Worm (Caenorhabditis elegans) whole organism, late embryonic: ENCODE measurements around the gene C34B4.2.
A peak's percentile ranks its signal among the peaks of the same experiment; 100 is the strongest.

Experiments used
- C38D4.7 ChIP-seq: fragments of 200-800 bp; sonication (Bioruptor generic); optimal IDR thresholded peaks from 2 replicates; lab custom pipeline; 2018; ENCODE audit warnings: mild to moderate bottlenecking, missing genetic modification characterization, moderate library complexity, missing compliant biosample characterization
- F13H6.1 ChIP-seq: sonication (generic microtip); optimal IDR thresholded peaks from 2 replicates; lab custom pipeline; 2016; ENCODE audit warnings: missing genetic modification characterization, missing compliant biosample characterization
- K02D7.2 ChIP-seq: sonication (generic microtip); optimal IDR thresholded peaks from 2 replicates; lab custom pipeline; 2017; ENCODE audit warnings: mild to moderate bottlenecking, missing genetic modification characterization, missing compliant biosample characterization
- K09A11.1 ChIP-seq: sonication (generic microtip); optimal IDR thresholded peaks from 2 replicates; lab custom pipeline; 2017; ENCODE audit warnings: antibody characterized with exemption, mild to moderate bottlenecking, missing genetic modification characterization, missing compliant biosample characterization; ENCODE audit not compliant: insufficient read depth
- T23F11.4 ChIP-seq: fragments of 200-800 bp; sonication (Bioruptor generic); optimal IDR thresholded peaks from 2 replicates; lab custom pipeline; 2018; ENCODE audit warnings: mild to moderate bottlenecking, missing genetic modification characterization, missing compliant biosample characterization
- ahr-1 ChIP-seq: sonication (generic microtip); optimal IDR thresholded peaks from 2 replicates; lab custom pipeline; 2016; ENCODE audit warnings: missing genetic modification characterization, missing compliant biosample characterization
- ama-1 ChIP-seq: fragments of 150-350 bp; optimal IDR thresholded peaks from 2 replicates; lab custom pipeline; 2014
- ceh-14 ChIP-seq: sonication (generic microtip); optimal IDR thresholded peaks from 2 replicates; lab custom pipeline; 2016; ENCODE audit warnings: missing genotype, missing genetic modification characterization, missing compliant biosample characterization
- ceh-18 ChIP-seq: sonication (generic microtip); optimal IDR thresholded peaks from 2 replicates; lab custom pipeline; 2016; ENCODE audit warnings: missing genetic modification characterization, missing compliant biosample characterization
- ceh-19 ChIP-seq: fragments of 200-800 bp; sonication (Bioruptor generic); optimal IDR thresholded peaks from 2 replicates; lab custom pipeline; 2018; ENCODE audit warnings: mild to moderate bottlenecking, missing genetic modification characterization, missing compliant biosample characterization
- ceh-2 ChIP-seq: sonication (generic microtip); optimal IDR thresholded peaks from 2 replicates; lab custom pipeline; 2016; ENCODE audit warnings: missing genotype, missing genetic modification characterization, missing compliant biosample characterization
- ceh-22 ChIP-seq: sonication (generic microtip); optimal IDR thresholded peaks from 2 replicates; lab custom pipeline; 2017; ENCODE audit warnings: missing biosample characterization, missing genetic modification characterization
- ceh-30 ChIP-seq: fragments of 150-350 bp; optimal IDR thresholded peaks from 2 replicates; lab custom pipeline; 2014; ENCODE audit warnings: missing biosample characterization, missing genetic modification characterization
- ceh-34 ChIP-seq: sonication (generic microtip); optimal IDR thresholded peaks from 2 replicates; lab custom pipeline; 2016; ENCODE audit warnings: mild to moderate bottlenecking, missing genetic modification characterization, missing compliant biosample characterization
- ceh-48 ChIP-seq: sonication (generic microtip); optimal IDR thresholded peaks from 2 replicates; lab custom pipeline; 2016; ENCODE audit warnings: missing genetic modification characterization, inconsistent platforms, missing compliant biosample characterization
- ceh-6 ChIP-seq: fragments of 200-800 bp; sonication (Bioruptor generic); optimal IDR thresholded peaks from 2 replicates; lab custom pipeline; 2018; ENCODE audit warnings: mild to moderate bottlenecking, missing genetic modification characterization, missing compliant biosample characterization
- ceh-9 ChIP-seq: sonication (generic microtip); optimal IDR thresholded peaks from 2 replicates; lab custom pipeline; 2016; ENCODE audit warnings: mild to moderate bottlenecking, missing genetic modification characterization, inconsistent platforms, missing compliant biosample characterization
- che-1 ChIP-seq: sonication (generic microtip); optimal IDR thresholded peaks from 2 replicates; lab custom pipeline; 2016; ENCODE audit warnings: mild to moderate bottlenecking, missing genetic modification characterization, missing compliant biosample characterization
- dmd-4 ChIP-seq: sonication (generic microtip); optimal IDR thresholded peaks from 2 replicates; lab custom pipeline; 2016; ENCODE audit warnings: borderline replicate concordance, missing genetic modification characterization, missing compliant biosample characterization
- elt-2 ChIP-seq: sonication (generic microtip); optimal IDR thresholded peaks from 2 replicates; lab custom pipeline; 2016; ENCODE audit warnings: missing genetic modification reagents, missing genetic modification characterization, missing compliant biosample characterization
- ets-4 ChIP-seq: sonication (generic microtip); optimal IDR thresholded peaks from 2 replicates; lab custom pipeline; 2016; ENCODE audit warnings: missing genetic modification characterization, missing compliant biosample characterization
- eyg-1 ChIP-seq: sonication (generic microtip); optimal IDR thresholded peaks from 2 replicates; lab custom pipeline; 2016; ENCODE audit warnings: missing genotype, missing genetic modification characterization, missing compliant biosample characterization
- fax-1 ChIP-seq: sonication (generic microtip); optimal IDR thresholded peaks from 2 replicates; lab custom pipeline; 2016; ENCODE audit warnings: missing genotype, missing genetic modification characterization, missing compliant biosample characterization
- fkh-6 ChIP-seq: sonication (generic microtip); optimal IDR thresholded peaks from 2 replicates; lab custom pipeline; 2016; ENCODE audit warnings: missing genetic modification characterization, missing compliant biosample characterization
- gmeb-2 ChIP-seq: sonication (generic microtip); optimal IDR thresholded peaks from 2 replicates; lab custom pipeline; 2016; ENCODE audit warnings: missing genetic modification characterization, inconsistent platforms, missing compliant biosample characterization
- hlh-15 ChIP-seq: sonication (generic microtip); optimal IDR thresholded peaks from 2 replicates; lab custom pipeline; 2016; ENCODE audit warnings: missing genetic modification characterization, missing compliant biosample characterization
- hlh-30 ChIP-seq: sonication (generic microtip); optimal IDR thresholded peaks from 2 replicates; lab custom pipeline; 2017; ENCODE audit warnings: antibody characterized with exemption, missing genetic modification characterization, missing compliant biosample characterization; ENCODE audit not compliant: insufficient read depth
- hlh-6 ChIP-seq: sonication (generic microtip); optimal IDR thresholded peaks from 2 replicates; lab custom pipeline; 2016; ENCODE audit warnings: missing genotype, missing genetic modification characterization, missing compliant biosample characterization
- hlh-8 ChIP-seq: sonication (generic microtip); optimal IDR thresholded peaks from 2 replicates; lab custom pipeline; 2016; ENCODE audit warnings: missing genotype, missing genetic modification characterization, missing compliant biosample characterization
- lim-6 ChIP-seq: sonication (generic microtip); optimal IDR thresholded peaks from 2 replicates; lab custom pipeline; 2016; ENCODE audit warnings: missing genetic modification characterization, missing compliant biosample characterization
- lin-11 ChIP-seq: fragments of 200-800 bp; sonication (Bioruptor generic); optimal IDR thresholded peaks from 2 replicates; lab custom pipeline; 2018; ENCODE audit warnings: mild to moderate bottlenecking, missing genetic modification characterization, missing compliant biosample characterization
- madf-2 ChIP-seq: sonication (generic microtip); optimal IDR thresholded peaks from 2 replicates; lab custom pipeline; 2017; ENCODE audit warnings: missing genetic modification characterization, missing compliant biosample characterization
- mec-3 ChIP-seq: sonication (generic microtip); optimal IDR thresholded peaks from 2 replicates; lab custom pipeline; 2016; ENCODE audit warnings: borderline replicate concordance, missing genetic modification characterization, missing compliant biosample characterization
- nfya-1 ChIP-seq: sonication (generic microtip); optimal IDR thresholded peaks from 2 replicates; lab custom pipeline; 2017; ENCODE audit warnings: missing genetic modification characterization, mild to moderate bottlenecking, missing compliant biosample characterization, antibody characterized with exemption, moderate library complexity
- nhr-11 ChIP-seq: fragments of 150-350 bp; optimal IDR thresholded peaks from 2 replicates; lab custom pipeline; 2014; ENCODE audit warnings: missing biosample characterization, missing genetic modification characterization
- nhr-232 ChIP-seq: sonication (generic microtip); optimal IDR thresholded peaks from 2 replicates; lab custom pipeline; 2016; ENCODE audit warnings: missing genetic modification characterization, missing compliant biosample characterization
- npax-4 ChIP-seq: sonication (generic microtip); optimal IDR thresholded peaks from 2 replicates; lab custom pipeline; 2016; ENCODE audit warnings: missing genetic modification characterization, missing compliant biosample characterization
- pag-3 ChIP-seq: sonication (generic microtip); optimal IDR thresholded peaks from 2 replicates; lab custom pipeline; 2016; ENCODE audit warnings: missing compliant biosample characterization, missing genetic modification characterization, borderline replicate concordance
- pat-9 ChIP-seq: fragments of 200-800 bp; sonication (Bioruptor generic); optimal IDR thresholded peaks from 2 replicates; lab custom pipeline; 2018; ENCODE audit warnings: mild to moderate bottlenecking, missing genetic modification characterization, moderate library complexity, missing compliant biosample characterization
- pros-1 ChIP-seq: fragments of 150-350 bp; optimal IDR thresholded peaks from 2 replicates; lab custom pipeline; 2014; ENCODE audit warnings: missing biosample characterization, missing genetic modification reagents, missing genetic modification characterization
- rnt-1 ChIP-seq: sonication (generic microtip); optimal IDR thresholded peaks from 2 replicates; lab custom pipeline; 2016; ENCODE audit warnings: missing genetic modification characterization, missing compliant biosample characterization
- sdc-2 ChIP-seq: sonication (generic microtip); optimal IDR thresholded peaks from 2 replicates; lab custom pipeline; 2016; ENCODE audit warnings: missing genotype, missing genetic modification characterization, missing compliant biosample characterization
- sox-2 ChIP-seq: fragments of 200-800 bp; sonication (Bioruptor generic); IDR thresholded peaks from 2 replicates; pipeline ENCODE4 v1.3.6; 2022; ENCODE audit warnings: missing genetic modification reagents, missing genetic modification characterization, missing compliant biosample characterization
- sox-4 ChIP-seq: sonication (generic microtip); optimal IDR thresholded peaks from 2 replicates; lab custom pipeline; 2017; ENCODE audit warnings: mild to moderate bottlenecking, missing genetic modification characterization, inconsistent platforms, missing compliant biosample characterization
- syd-9 ChIP-seq: sonication (generic microtip); optimal IDR thresholded peaks from 2 replicates; lab custom pipeline; 2016; ENCODE audit warnings: mild to moderate bottlenecking, missing genetic modification characterization, moderate library complexity, missing compliant biosample characterization
- tbx-2 ChIP-seq: sonication (generic microtip); optimal IDR thresholded peaks from 2 replicates; lab custom pipeline; 2016; ENCODE audit warnings: missing genetic modification characterization, missing compliant biosample characterization
- tbx-7 ChIP-seq: sonication (generic microtip); optimal IDR thresholded peaks from 2 replicates; lab custom pipeline; 2016; ENCODE audit warnings: missing genotype, missing genetic modification characterization, missing compliant biosample characterization
- ttx-3 ChIP-seq: sonication (generic microtip); optimal IDR thresholded peaks from 2 replicates; lab custom pipeline; 2016; ENCODE audit warnings: missing genetic modification reagents, missing genetic modification characterization, missing compliant biosample characterization
- unc-3 ChIP-seq, 2 experiments: fragments of 200-800 bp in 1 of 2; sonication (Bioruptor generic) in 1 of 2; sonication (generic microtip) in 1 of 2; conservative IDR thresholded peaks in 1 of 2; optimal IDR thresholded peaks in 1 of 2; 2 replicates each; pipeline versions ENCODE4 v1.3.6 to Lab custom; 2016 to 2022; ENCODE audit warnings: missing compliant biosample characterization in 2 of 2, missing genetic modification characterization in 2 of 2, missing genetic modification reagents in 1 of 2
- unc-86 ChIP-seq: sonication (generic microtip); optimal IDR thresholded peaks from 2 replicates; lab custom pipeline; 2016; ENCODE audit warnings: missing genetic modification characterization, missing compliant biosample characterization
- zip-5 ChIP-seq: sonication (generic microtip); optimal IDR thresholded peaks from 2 replicates; lab custom pipeline; 2016; ENCODE audit warnings: missing genetic modification characterization, missing compliant biosample characterization
- ztf-16 ChIP-seq: sonication (generic microtip); optimal IDR thresholded peaks from 2 replicates; lab custom pipeline; 2017; ENCODE audit warnings: missing genetic modification characterization, missing compliant biosample characterization

The C34B4.2 gene

ce11 chrV:13082442-13083126 lies at the start of gene C34B4.2:
TSS of gene C34B4.2 (plus strand) at chrV:13083055.
- TF ChIP-seq unc-3 (GFP tag; conservative IDR thresholded peaks at IDR 0.05; lab: Robert Waterston, UW) (no peak), unc-3 (tag; optimal IDR thresholded peaks at IDR 0.05; lab: Kevin White, UChicago) (no peak), madf-2 (no peak), sox-4 (tag; lab: Kevin White, UChicago) (no peak), gmeb-2 (no peak), sdc-2 (tag; lab: Kevin White, UChicago) (no peak), npax-4 (tag; lab: Kevin White, UChicago) (no peak), K02D7.2 (tag; lab: Kevin White, UChicago) (no peak), hlh-8 (tag; lab: Kevin White, UChicago) (no peak), pat-9 (peak; percentile 0), fkh-6 (tag; lab: Kevin White, UChicago) (no peak), ceh-2 (tag; lab: Kevin White, UChicago) (peak; percentile 35), tbx-2 (tag; lab: Kevin White, UChicago) (peak; percentile 45), ahr-1 (tag; lab: Kevin White, UChicago) (no peak), ets-4 (tag; lab: Kevin White, UChicago) (no peak), lin-11 (tag; lab: Kevin White, UChicago) (no peak), ceh-19 (peak; percentile 57), hlh-15 (tag; lab: Kevin White, UChicago) (no peak), ceh-6 (no peak), T23F11.4 (GFP tag; lab: Kevin White, UChicago) (no peak), elt-2 (peak; percentile 11), nhr-11 (tag; lab: Kevin White, UChicago) (no peak), ama-1 (lab: Kevin White, UChicago) (no peak), che-1 (tag; lab: Kevin White, UChicago) (no peak), ceh-48 (no peak), hlh-6 (tag; lab: Kevin White, UChicago) (no peak), ceh-22 (tag; lab: Kevin White, UChicago) (no peak), syd-9 (tag; lab: Kevin White, UChicago) (no peak), C38D4.7 (GFP tag; lab: Kevin White, UChicago) (no peak), ztf-16 (tag; lab: Kevin White, UChicago) (no peak), rnt-1 (tag; lab: Kevin White, UChicago) (peak; percentile 7), lim-6 (tag; lab: Kevin White, UChicago) (no peak), ceh-34 (peak; percentile 77), ceh-9 (tag; lab: Kevin White, UChicago) (no peak), hlh-30 (tag; lab: Kevin White, UChicago) (no peak), K09A11.1 (tag; lab: Kevin White, UChicago) (no peak), dmd-4 (no peak), ceh-30 (tag; lab: Kevin White, UChicago) (no peak), unc-86 (tag; lab: Kevin White, UChicago) (no peak), tbx-7 (tag; lab: Kevin White, UChicago) (no peak), nhr-232 (tag; lab: Kevin White, UChicago) (no peak), ceh-14 (tag; lab: Kevin White, UChicago) (no peak), ceh-18 (tag; lab: Kevin White, UChicago) (peak; percentile 94), sox-2 (no peak), nfya-1 (tag; lab: Kevin White, UChicago) (no peak), fax-1 (no peak), zip-5 (tag; lab: Kevin White, UChicago) (no peak), F13H6.1 (tag; lab: Kevin White, UChicago) (no peak), pros-1 (tag; lab: Kevin White, UChicago) (no peak), ttx-3 (tag; lab: Kevin White, UChicago) (no peak), pag-3 (tag; lab: Kevin White, UChicago) (no peak), mec-3 (no peak), eyg-1 (tag; lab: Kevin White, UChicago) (no peak)
